Fruit fly (Drosophila melanogaster) whole organism, embryonic: ENCODE measurements around the gene CG10353.
A peak's percentile ranks its signal among the peaks of the same experiment; 100 is the strongest.

Experiments used
- Asciz ChIP-seq: fragments of 200-800 bp; sonication (Bioruptor generic); optimal IDR thresholded peaks from 2 replicates; lab custom pipeline; 2017; ENCODE audit warnings: missing biosample characterization, mild to moderate bottlenecking, missing genetic modification characterization, missing genetic modification reagents
- B-H1 ChIP-seq: fragments of 200-800 bp; sonication (Bioruptor generic); IDR thresholded peaks from 3 replicates; pipeline ENCODE4 v1.3.6; 2022; ENCODE audit warnings: missing biosample characterization, missing genetic modification characterization
- CG10267 ChIP-seq: fragments of 200-800 bp; sonication (Bioruptor generic); optimal IDR thresholded peaks from 2 replicates; lab custom pipeline; 2018; ENCODE audit warnings: missing biosample characterization, mild to moderate bottlenecking, missing genetic modification characterization, moderate library complexity
- CG11560 ChIP-seq: fragments of 200-800 bp; sonication (Bioruptor generic); IDR thresholded peaks from 3 replicates; pipeline ENCODE4 v1.3.6; 2022; ENCODE audit warnings: missing biosample characterization, missing genetic modification characterization
- CG13424 ChIP-seq: fragments of 200-800 bp; sonication (Bioruptor generic); optimal IDR thresholded peaks from 2 replicates; lab custom pipeline; 2019; ENCODE audit warnings: missing biosample characterization, mild to moderate bottlenecking, missing genetic modification characterization, moderate library complexity
- CG1603 ChIP-seq: fragments of 200-800 bp; sonication (Bioruptor generic); optimal IDR thresholded peaks from 2 replicates; lab custom pipeline; 2019; ENCODE audit warnings: missing biosample characterization, mild to moderate bottlenecking, missing genetic modification characterization, moderate library complexity
- CG2116 ChIP-seq: fragments of 200-800 bp; sonication (Bioruptor generic); optimal IDR thresholded peaks from 3 replicates; lab custom pipeline; 2018; ENCODE audit warnings: missing biosample characterization, mild to moderate bottlenecking, missing genetic modification characterization
- CG2202 ChIP-seq: fragments of 200-800 bp; sonication (Bioruptor generic); optimal IDR thresholded peaks from 2 replicates; lab custom pipeline; 2018; ENCODE audit warnings: missing biosample characterization, mild to moderate bottlenecking, missing genetic modification characterization
- CG2875 ChIP-seq: fragments of 200-800 bp; sonication (Bioruptor generic); optimal IDR thresholded peaks from 2 replicates; lab custom pipeline; 2017; ENCODE audit warnings: missing biosample characterization, mild to moderate bottlenecking, missing genetic modification characterization, missing genetic modification reagents
- CG3065 ChIP-seq: fragments of 200-800 bp; sonication (Bioruptor generic); optimal IDR thresholded peaks from 2 replicates; lab custom pipeline; 2016; ENCODE audit warnings: missing biosample characterization, missing genetic modification characterization
- CG3163 ChIP-seq: fragments of 200-800 bp; sonication (Bioruptor generic); optimal IDR thresholded peaks from 3 replicates; lab custom pipeline; 2016; ENCODE audit warnings: missing biosample characterization, missing genetic modification characterization
- CG32772 ChIP-seq: fragments of 200-800 bp; sonication (Bioruptor generic); IDR thresholded peaks from 2 replicates; pipeline ENCODE4 v1.3.6; 2022; ENCODE audit warnings: missing biosample characterization, missing genetic modification characterization
- CG3281 ChIP-seq: fragments of 200-800 bp; sonication (Bioruptor generic); optimal IDR thresholded peaks from 3 replicates; lab custom pipeline; 2017; ENCODE audit warnings: missing biosample characterization, mild to moderate bottlenecking, missing genetic modification characterization
- CG33213 ChIP-seq: fragments of 200-800 bp; sonication (Bioruptor generic); optimal IDR thresholded peaks from 3 replicates; lab custom pipeline; 2016; ENCODE audit warnings: missing biosample characterization, missing genetic modification characterization
- CG4424 ChIP-seq: fragments of 200-800 bp; sonication (Bioruptor generic); optimal IDR thresholded peaks from 3 replicates; lab custom pipeline; 2016; ENCODE audit warnings: missing biosample characterization, missing genetic modification characterization
- CG6813 ChIP-seq: fragments of 200-800 bp; sonication (Bioruptor generic); optimal IDR thresholded peaks from 2 replicates; lab custom pipeline; 2017; ENCODE audit warnings: missing biosample characterization, missing genetic modification characterization, mild to moderate bottlenecking, moderate library complexity, missing genetic modification reagents
- CG7556 ChIP-seq: fragments of 200-800 bp; sonication (Bioruptor generic); optimal IDR thresholded peaks from 2 replicates; lab custom pipeline; 2017; ENCODE audit warnings: missing biosample characterization, mild to moderate bottlenecking, missing genetic modification characterization
- CG7839 ChIP-seq: fragments of 200-800 bp; sonication (Bioruptor generic); optimal IDR thresholded peaks from 3 replicates; lab custom pipeline; 2018; ENCODE audit warnings: missing biosample characterization, mild to moderate bottlenecking, missing genetic modification characterization, moderate library complexity
- CG7987 ChIP-seq: fragments of 200-800 bp; sonication (Bioruptor generic); optimal IDR thresholded peaks from 2 replicates; lab custom pipeline; 2018; ENCODE audit warnings: missing biosample characterization, mild to moderate bottlenecking, missing genetic modification characterization, moderate library complexity
- Fer3 ChIP-seq: fragments of 200-800 bp; sonication (Bioruptor generic); optimal IDR thresholded peaks from 2 replicates; lab custom pipeline; 2018; ENCODE audit warnings: missing biosample characterization, mild to moderate bottlenecking, missing genetic modification characterization, moderate library complexity
- H2.0 ChIP-seq: fragments of 200-800 bp; sonication (Bioruptor generic); IDR thresholded peaks from 2 replicates; pipeline ENCODE4 v1.3.6; 2022; ENCODE audit warnings: missing biosample characterization, missing genetic modification characterization
- HHEX ChIP-seq: fragments of 200-800 bp; sonication (Bioruptor generic); optimal IDR thresholded peaks from 3 replicates; lab custom pipeline; 2017; ENCODE audit warnings: missing biosample characterization, mild to moderate bottlenecking, missing genetic modification characterization, missing genetic modification reagents
- HLH54F ChIP-seq: fragments of 200-800 bp; sonication (Bioruptor generic); optimal IDR thresholded peaks from 3 replicates; lab custom pipeline; 2016; ENCODE audit warnings: missing biosample characterization, missing genetic modification characterization
- Hr39 ChIP-seq: fragments of >200 bp; optimal IDR thresholded peaks from 2 replicates; lab custom pipeline; 2017
- MBD-R2 ChIP-seq: fragments of 200-800 bp; sonication (Bioruptor generic); IDR thresholded peaks from 2 replicates; pipeline ENCODE4 v1.3.6; 2022; ENCODE audit warnings: missing biosample characterization, missing genetic modification characterization
- Mad ChIP-seq: fragments of 200-800 bp; sonication (Bioruptor generic); optimal IDR thresholded peaks from 2 replicates; lab custom pipeline; 2016; ENCODE audit warnings: missing biosample characterization, missing genetic modification characterization
- Neu2 ChIP-seq: fragments of 200-800 bp; sonication (Bioruptor generic); optimal IDR thresholded peaks from 3 replicates; lab custom pipeline; 2016; ENCODE audit warnings: missing biosample characterization, missing genetic modification characterization, borderline replicate concordance
- PHDP ChIP-seq: fragments of 200-800 bp; sonication (Bioruptor generic); optimal IDR thresholded peaks from 3 replicates; lab custom pipeline; 2018; ENCODE audit warnings: missing biosample characterization, mild to moderate bottlenecking, missing genetic modification characterization, moderate library complexity
- Pdp1 ChIP-seq, 2 experiments: fragments of 200-800 bp; sonication (Bioruptor generic); optimal IDR thresholded peaks; 3 replicates each; lab custom pipeline; 2016; ENCODE audit warnings: missing biosample characterization in 2 of 2, missing genetic modification characterization in 2 of 2, mild to moderate bottlenecking in 1 of 2, moderate library complexity in 1 of 2
- Spps ChIP-seq: fragments of 200-800 bp; sonication (Bioruptor generic); optimal IDR thresholded peaks from 2 replicates; lab custom pipeline; 2018; ENCODE audit warnings: missing biosample characterization, mild to moderate bottlenecking, missing genetic modification characterization
- Tbp ChIP-seq: fragments of >200 bp; optimal IDR thresholded peaks from 2 replicates; lab custom pipeline; 2018; ENCODE audit warnings: missing biosample characterization, missing genetic modification characterization
- Xrp1 ChIP-seq: fragments of 200-800 bp; sonication (Bioruptor generic); IDR thresholded peaks from 2 replicates; pipeline ENCODE4 v1.3.6; 2022; ENCODE audit warnings: missing biosample characterization, missing genetic modification characterization
- ase ChIP-seq: fragments of 200-800 bp; sonication (Bioruptor generic); IDR thresholded peaks from 3 replicates; pipeline ENCODE4 v1.3.6; 2022; ENCODE audit warnings: missing biosample characterization, missing genetic modification characterization
- bowl ChIP-seq: fragments of 200-800 bp; sonication (Bioruptor generic); IDR thresholded peaks from 2 replicates; pipeline ENCODE4 v1.3.6; 2022; ENCODE audit warnings: missing biosample characterization, missing genetic modification characterization
- chm ChIP-seq: fragments of 200-800 bp; sonication (Bioruptor generic); IDR thresholded peaks from 2 replicates; pipeline ENCODE4 v1.3.6; 2022; ENCODE audit warnings: missing biosample characterization, missing genetic modification characterization
- crc ChIP-seq: fragments of 200-800 bp; sonication (Bioruptor generic); optimal IDR thresholded peaks from 2 replicates; lab custom pipeline; 2016; ENCODE audit warnings: missing biosample characterization, missing genetic modification characterization
- danr ChIP-seq: fragments of 200-800 bp; sonication (Bioruptor generic); IDR thresholded peaks from 2 replicates; pipeline ENCODE4 v1.3.6; 2022; ENCODE audit warnings: missing biosample characterization, missing genetic modification characterization
- fru ChIP-seq: fragments of >200 bp; optimal IDR thresholded peaks from 2 replicates; lab custom pipeline; 2017
- fu2 ChIP-seq: fragments of 200-800 bp; sonication (Bioruptor generic); optimal IDR thresholded peaks from 2 replicates; lab custom pipeline; 2016; ENCODE audit warnings: missing biosample characterization, missing genetic modification characterization
- her ChIP-seq: fragments of 200-800 bp; sonication (Bioruptor generic); optimal IDR thresholded peaks from 2 replicates; lab custom pipeline; 2016; ENCODE audit warnings: missing biosample characterization, missing genetic modification characterization
- run ChIP-seq: fragments of 200-800 bp; sonication (Bioruptor generic); optimal IDR thresholded peaks from 3 replicates; lab custom pipeline; 2018; ENCODE audit warnings: missing biosample characterization, mild to moderate bottlenecking, missing genetic modification characterization
- sc ChIP-seq, 3 experiments: fragments of >200 bp in 2 of 3; fragments of 200-800 bp in 1 of 3; sonication (Bioruptor generic) in 1 of 3; optimal IDR thresholded peaks; 2 replicates in 2 of 3; 3 replicates in 1 of 3; lab custom pipeline; 2017; ENCODE audit warnings: mild to moderate bottlenecking in 1 of 3, missing biosample characterization in 1 of 3, missing genetic modification characterization in 1 of 3, missing genetic modification reagents in 1 of 3
- sens-2 ChIP-seq: fragments of 200-800 bp; sonication (Bioruptor generic); IDR thresholded peaks from 2 replicates; pipeline ENCODE4 v1.3.6; 2022; ENCODE audit warnings: missing biosample characterization, missing genetic modification characterization
- sisA ChIP-seq: fragments of 200-800 bp; sonication (Bioruptor generic); IDR thresholded peaks from 2 replicates; pipeline ENCODE4 v1.3.6; 2022; ENCODE audit warnings: missing biosample characterization, missing genetic modification characterization
- slou ChIP-seq: fragments of 200-800 bp; sonication (Bioruptor generic); optimal IDR thresholded peaks from 3 replicates; lab custom pipeline; 2016; ENCODE audit warnings: missing biosample characterization, missing genetic modification characterization
- tio ChIP-seq: fragments of 200-800 bp; sonication (Bioruptor generic); optimal IDR thresholded peaks from 2 replicates; lab custom pipeline; 2017; ENCODE audit warnings: missing biosample characterization, missing genetic modification characterization, inconsistent platforms
- tna ChIP-seq: fragments of 200-800 bp; sonication (Bioruptor generic); IDR thresholded peaks from 2 replicates; pipeline ENCODE4 v1.3.6; 2022; ENCODE audit warnings: missing biosample characterization, missing genetic modification characterization; ENCODE audit not compliant: partially characterized antibody
- tup ChIP-seq: fragments of 200-800 bp; sonication (Bioruptor generic); optimal IDR thresholded peaks from 2 replicates; lab custom pipeline; 2016; ENCODE audit warnings: missing biosample characterization, mild to moderate bottlenecking, missing genetic modification characterization, moderate library complexity
- vfl ChIP-seq: fragments of 200-800 bp; sonication (Bioruptor generic); optimal IDR thresholded peaks from 2 replicates; lab custom pipeline; 2016; ENCODE audit warnings: missing biosample characterization, missing genetic modification characterization
- vnd ChIP-seq: fragments of 200-800 bp; sonication (Bioruptor generic); IDR thresholded peaks from 3 replicates; pipeline ENCODE4 v1.3.6; 2022; ENCODE audit warnings: missing biosample characterization, missing genetic modification characterization; ENCODE audit not compliant: partially characterized antibody

Gene CG10353

DNA sequence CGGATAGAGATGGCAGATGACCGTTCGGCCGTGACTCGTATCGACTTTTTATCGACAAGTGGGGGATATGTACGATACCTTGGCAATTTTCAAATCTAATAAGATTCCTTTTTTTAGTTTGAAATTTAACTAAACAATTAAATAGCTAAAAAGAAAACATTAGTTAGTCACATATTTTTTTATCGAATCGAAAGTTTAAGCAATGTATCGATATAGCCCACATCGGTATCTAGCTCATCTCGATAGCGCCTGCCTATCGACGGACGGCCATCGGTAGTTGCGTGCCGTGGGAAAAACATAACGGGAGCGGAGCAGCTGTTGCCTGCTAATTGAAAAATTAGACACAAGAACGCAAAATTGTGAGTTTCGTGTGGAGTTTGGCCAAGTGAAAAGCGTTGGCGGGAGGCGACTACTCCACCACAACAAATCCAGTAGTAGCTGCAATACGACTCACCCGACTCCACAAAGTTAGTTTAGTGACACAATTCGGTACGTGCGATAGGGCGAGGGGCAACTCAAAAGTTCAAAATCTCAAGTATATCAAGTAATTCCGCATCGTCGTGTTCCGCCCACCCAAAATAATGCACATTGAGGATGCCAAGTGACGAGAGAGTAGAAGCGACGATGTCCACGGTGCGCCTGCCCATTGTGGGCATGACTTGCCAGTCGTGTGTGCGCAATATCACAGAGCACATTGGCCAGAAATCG lies 32.0 kb downstream of the CG10353 start, which contains the start of the genes CG10347 and ATP7 (continued):
- TF ChIP-seq CG6813 (GFP tag; lab: Kevin White, UChicago) (no peak), sisA (no peak), CG3065 (no peak), Mad (GFP tag; lab: Kevin White, UChicago) (peak; percentile 10), Hr39 (no peak), CG2116 (peak; percentile 83), HHEX (GFP tag; lab: Kevin White, UChicago) (no peak), bowl (no peak), sens-2 (GFP tag; lab: Robert Waterston, UW) (no peak), crc (GFP tag; lab: Kevin White, UChicago) (no peak), chm (GFP tag; lab: Robert Waterston, UW) (no peak), vnd (GFP tag; lab: Robert Waterston, UW) (peak; percentile 85), her (GFP tag; lab: Kevin White, UChicago) (no peak), Xrp1 (no peak), fu2 (GFP tag; lab: Kevin White, UChicago) (peak; percentile 12), ase (GFP tag; lab: Robert Waterston, UW) (no peak), CG32772 (no peak), danr (GFP tag; lab: Robert Waterston, UW) (no peak), CG1603 (tag; lab: Kevin White, UChicago) (peak; percentile 46), vfl (GFP tag; lab: Kevin White, UChicago) (no peak), CG13424 (peak; percentile 43), tup (GFP tag; lab: Kevin White, UChicago) (no peak), Fer3 (tag; lab: Kevin White, UChicago) (no peak), CG4424 (GFP tag; lab: Kevin White, UChicago) (peak; percentile 16), PHDP (peak; percentile 4), CG7987 (GFP tag; lab: Kevin White, UChicago) (no peak), CG11560 (tag; lab: Robert Waterston, UW) (no peak), CG2202 (tag; lab: Kevin White, UChicago) (no peak), slou (no peak), Tbp (GFP tag; lab: Kevin White, UChicago) (no peak), HLH54F (GFP tag; lab: Kevin White, UChicago) (peak; percentile 55), fru (lab: Kevin White, UChicago) (no peak), Spps (no peak), CG7556 (GFP tag; lab: Kevin White, UChicago) (no peak), Neu2 (GFP tag; lab: Kevin White, UChicago) (no peak), CG10267 (tag; lab: Kevin White, UChicago) (peak; percentile 70), sc (optimal IDR thresholded peaks at IDR 0.05; lab: Kevin White, UChicago) (no peak), sc (GFP tag; optimal IDR thresholded peaks at IDR 0.05; lab: Kevin White, UChicago) (no peak), Pdp1 (GFP tag; optimal IDR thresholded peaks at IDR 0.05; lab: Kevin White, UChicago) (peak; percentile 11 to 40), tna (peak; percentile 82), Asciz (GFP tag; lab: Kevin White, UChicago) (no peak), CG33213 (GFP tag; lab: Kevin White, UChicago) (no peak), CG7839 (tag; lab: Kevin White, UChicago) (peak; percentile 26), run (tag; lab: Kevin White, UChicago) (no peak), tio (GFP tag; lab: Kevin White, UChicago) (no peak), MBD-R2 (GFP tag; lab: Robert Waterston, UW) (peak; percentile 75), CG2875 (GFP tag; lab: Kevin White, UChicago) (no peak), B-H1 (GFP tag; lab: Robert Waterston, UW) (no peak), CG3281 (no peak), H2.0 (GFP tag; lab: Robert Waterston, UW) (no peak), CG3163 (GFP tag; lab: Kevin White, UChicago) (peak; percentile 37)
